Worm (Caenorhabditis elegans): Measurements from ENCODE around the gene M01D1.12.
"Not testable (repeated sequence)": the region's sequence is repeated elsewhere in the genome, so short reads cannot be mapped to it uniquely, and the experiment has no call there.

M01D1.12 gene

DNA sequence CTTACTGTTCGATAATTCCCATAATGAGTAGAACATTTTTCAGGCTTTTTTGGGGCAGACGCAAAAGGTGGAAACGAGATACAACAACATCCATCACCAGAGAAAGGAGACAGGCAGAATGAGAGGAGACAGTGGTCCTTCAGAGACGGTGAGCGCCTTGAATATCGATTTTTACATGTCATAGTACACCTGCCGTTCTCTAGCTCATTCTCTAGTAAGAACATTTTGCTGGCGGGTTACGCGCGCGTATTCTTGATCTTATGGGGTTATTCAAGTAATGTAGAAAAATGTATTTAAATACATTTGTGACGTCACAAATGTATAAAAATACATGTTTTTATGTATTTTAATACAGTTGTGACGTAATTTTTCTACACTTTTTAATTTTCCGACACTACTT, 17.2 kb downstream of the M01D1.12 start, which contains the start of gene fbxb-45:
Gene fbxb-45 (minus strand): TSS at position 101 of the 400 bp plus-strand sequence.
- TF ChIP-seq ceh-48 (tag; optimal IDR thresholded peaks at IDR 0.05) = peak; percentile 9

DNA sequence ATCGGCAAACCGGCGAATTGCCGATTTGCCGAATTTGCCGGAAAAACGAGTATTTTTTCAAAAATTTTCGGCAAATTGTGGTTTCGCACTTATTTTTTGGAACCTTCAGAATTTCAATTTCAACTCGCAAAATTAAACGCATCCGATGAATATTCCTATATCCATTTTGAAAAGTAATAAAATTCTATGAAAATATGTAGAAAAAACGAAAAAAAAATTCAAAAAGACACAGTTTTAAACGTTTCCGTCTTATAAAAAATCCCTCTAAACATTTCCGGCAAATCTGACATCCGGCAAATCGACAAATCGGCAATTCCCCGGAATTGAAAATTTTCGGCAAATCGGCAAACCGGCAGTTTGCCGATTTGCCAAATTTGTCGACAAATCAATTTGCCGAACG, 18.9 kb downstream of the M01D1.12 start, which contains the start of gene str-148:
Gene str-148 (plus strand): TSS at position 301 of the 400 bp plus-strand sequence.
- TF ChIP-seq ceh-6 (GFP tag; optimal IDR thresholded peaks at IDR 0.05) = no peak
- no peak for TF ChIP-seq unc-42 (tag; optimal IDR thresholded peaks at IDR 0.05)
- TF ChIP-seq ceh-45 (GFP tag; IDR thresholded peaks at IDR 0.05) = no peak
- TF ChIP-seq madf-2 (tag; optimal IDR thresholded peaks at IDR 0.05) = no peak
- TF ChIP-seq F13H6.1 (tag; optimal IDR thresholded peaks at IDR 0.05) = no peak
- no peak for TF ChIP-seq unc-3 (GFP tag; conservative IDR thresholded peaks at IDR 0.05)
- no peak for TF ChIP-seq unc-3 (tag; optimal IDR thresholded peaks at IDR 0.05)
- no peak for TF ChIP-seq ceh-22 (tag; optimal IDR thresholded peaks at IDR 0.05)
- TF ChIP-seq C08G9.2 (tag; optimal IDR thresholded peaks at IDR 0.05) = no peak
- TF ChIP-seq ceh-2 (tag; optimal IDR thresholded peaks at IDR 0.05) = no peak
- no peak for TF ChIP-seq dmd-4 (tag; optimal IDR thresholded peaks at IDR 0.05; ENCODE audit: borderline replicate concordance)

DNA sequence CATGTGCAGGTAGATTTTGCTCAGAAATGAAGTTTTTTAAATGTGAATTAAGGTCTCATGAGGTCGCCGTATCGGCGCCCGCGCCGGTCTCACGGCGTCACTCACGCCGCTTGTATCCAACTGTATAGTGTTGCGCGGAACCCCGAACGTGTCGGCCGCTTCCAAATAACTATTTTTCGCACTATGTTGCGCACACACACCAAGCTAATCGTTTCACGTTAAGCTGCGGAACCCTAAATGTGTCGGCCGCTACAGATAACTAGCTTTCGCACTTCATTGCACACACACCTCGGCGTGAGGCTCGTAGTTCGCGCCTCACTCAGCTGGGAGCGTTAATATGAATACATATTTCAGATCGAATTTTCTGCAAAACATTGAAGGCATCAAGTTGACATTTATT, 20.2 kb downstream of the M01D1.12 start:
- TF ChIP-seq dve-1 (tag; optimal IDR thresholded peaks at IDR 0.05) = no peak
- TF ChIP-seq sox-2 (GFP tag; IDR thresholded peaks at IDR 0.05) = no peak
- TF ChIP-seq nhr-11 (tag; optimal IDR thresholded peaks at IDR 0.05) = no peak
- no peak for TF ChIP-seq hlh-30 (tag; optimal IDR thresholded peaks at IDR 0.05; ENCODE audit: insufficient read depth)
- no peak for TF ChIP-seq unc-86 (tag; optimal IDR thresholded peaks at IDR 0.05)
- TF ChIP-seq dmd-4 (tag; optimal IDR thresholded peaks at IDR 0.05; ENCODE audit: borderline replicate concordance) = no peak
- TF ChIP-seq pros-1 (tag; optimal IDR thresholded peaks at IDR 0.05) = no peak
- TF ChIP-seq hlh-15 (tag; optimal IDR thresholded peaks at IDR 0.05) = no peak
- TF ChIP-seq hlh-8 (tag; optimal IDR thresholded peaks at IDR 0.05) = no peak
- no peak for TF ChIP-seq syd-9 (tag; optimal IDR thresholded peaks at IDR 0.05)
- no peak for TF ChIP-seq gmeb-2 (tag; optimal IDR thresholded peaks at IDR 0.05)

DNA sequence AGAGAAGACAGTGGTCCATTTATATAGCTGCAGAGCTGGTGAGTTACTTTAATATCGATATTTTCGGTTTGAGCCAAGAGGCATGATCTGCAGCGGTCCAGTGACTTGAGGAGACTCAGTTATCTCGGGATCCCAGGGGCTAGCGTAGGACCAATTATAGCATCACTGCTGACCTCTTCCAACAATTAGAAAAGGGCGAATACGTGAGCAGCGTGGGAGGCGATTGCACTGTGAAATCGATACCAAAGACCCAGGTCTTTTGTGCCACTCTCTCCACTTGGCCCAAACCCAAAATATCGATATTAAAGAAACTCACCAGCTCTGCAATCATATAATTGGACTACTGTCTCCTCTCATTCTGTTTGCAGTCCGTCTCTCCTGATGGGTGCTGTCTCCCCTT, 23.1 kb downstream of the M01D1.12 start, which contains the start of gene fbxb-40:
Gene fbxb-40 (minus strand): TSS at position 101 of the 400 bp plus-strand sequence.
- no peak for TF ChIP-seq C38D4.7 (GFP tag; optimal IDR thresholded peaks at IDR 0.05)
- no peak for TF ChIP-seq C08G9.2 (tag; optimal IDR thresholded peaks at IDR 0.05)
- no peak for TF ChIP-seq hlh-15 (tag; optimal IDR thresholded peaks at IDR 0.05)
- TF ChIP-seq sox-4 (tag; optimal IDR thresholded peaks at IDR 0.05) = no peak
- TF ChIP-seq unc-3 (GFP tag; conservative IDR thresholded peaks at IDR 0.05) = no peak
- TF ChIP-seq unc-3 (tag; optimal IDR thresholded peaks at IDR 0.05) = no peak
- no peak for TF ChIP-seq pros-1 (tag; optimal IDR thresholded peaks at IDR 0.05)
- TF ChIP-seq dve-1 (tag; optimal IDR thresholded peaks at IDR 0.05) = no peak
- TF ChIP-seq pqm-1 (tag; optimal IDR thresholded peaks at IDR 0.05) = no peak
- TF ChIP-seq ceh-22 (tag; optimal IDR thresholded peaks at IDR 0.05) = no peak
- no peak for TF ChIP-seq ztf-16 (tag; optimal IDR thresholded peaks at IDR 0.05)
- TF ChIP-seq unc-86 (tag; optimal IDR thresholded peaks at IDR 0.05) = no peak
- no peak for TF ChIP-seq zip-5 (tag; optimal IDR thresholded peaks at IDR 0.05)
- no peak for TF ChIP-seq lin-11 (tag; optimal IDR thresholded peaks at IDR 0.05)

DNA sequence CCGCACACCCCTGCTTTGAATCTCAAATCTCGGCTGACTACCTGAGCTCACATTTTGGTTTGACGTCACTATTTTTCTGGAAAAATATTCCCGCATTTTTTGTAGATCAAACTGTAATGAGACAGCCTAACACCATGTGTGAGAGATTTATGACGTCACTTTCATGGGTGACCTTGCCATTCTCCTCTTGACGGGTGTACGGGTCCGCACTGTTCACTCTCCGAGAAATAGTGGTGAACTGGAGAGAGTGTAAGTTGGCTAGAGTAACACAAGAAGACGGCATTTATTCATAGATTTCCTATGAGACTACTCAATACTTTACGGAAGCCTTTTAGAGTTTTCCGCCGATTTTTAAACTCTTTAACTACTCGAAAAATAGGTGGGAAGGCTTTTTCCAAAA, 28.0 kb downstream of the M01D1.12 start, which contains the start of gene K02E7.7:
Gene K02E7.7 (plus strand): TSS at position 301 of the 400 bp plus-strand sequence.
- not testable (repeated sequence) for TF ChIP-seq ceh-14 (tag; optimal IDR thresholded peaks at IDR 0.05); unc-55 (GFP tag; optimal IDR thresholded peaks at IDR 0.05); dve-1 (tag; optimal IDR thresholded peaks at IDR 0.05)

DNA sequence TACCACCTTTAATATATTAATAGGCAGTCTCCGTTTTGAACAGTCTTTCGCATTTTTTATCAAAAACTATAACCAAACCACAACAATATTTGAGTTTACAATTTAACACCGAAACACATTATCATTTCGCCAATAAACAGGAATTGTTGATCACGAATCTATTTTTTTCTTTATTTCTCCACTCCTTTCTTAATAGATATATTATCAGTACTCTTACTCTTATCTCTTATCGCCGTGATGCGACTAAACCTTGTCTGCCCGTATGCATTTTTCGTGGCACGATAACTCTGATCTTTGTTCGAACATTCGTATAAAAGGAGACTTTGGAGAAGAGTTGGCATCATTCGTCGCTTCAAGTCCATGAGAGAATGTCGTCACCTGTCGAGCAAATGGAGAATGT, 30.1 kb downstream of the M01D1.12 start:
- TF ChIP-seq elt-2 (tag; optimal IDR thresholded peaks at IDR 0.05) (peak; percentile 94), ceh-24 (tag; optimal IDR thresholded peaks at IDR 0.05) (no peak)
